Worm (Caenorhabditis elegans) whole organism, late embryonic: ENCODE measurements around the gene C04F5.8.

Source experiments
- F13H6.1 ChIP-seq: sonication (generic microtip); optimal IDR thresholded peaks from 2 replicates; lab custom pipeline; 2016; ENCODE audit warnings: missing genetic modification characterization, missing compliant biosample characterization
- K09A11.1 ChIP-seq: sonication (generic microtip); optimal IDR thresholded peaks from 2 replicates; lab custom pipeline; 2017; ENCODE audit warnings: antibody characterized with exemption, mild to moderate bottlenecking, missing genetic modification characterization, missing compliant biosample characterization; ENCODE audit not compliant: insufficient read depth
- ahr-1 ChIP-seq: sonication (generic microtip); optimal IDR thresholded peaks from 2 replicates; lab custom pipeline; 2016; ENCODE audit warnings: missing genetic modification characterization, missing compliant biosample characterization
- ceh-14 ChIP-seq: sonication (generic microtip); optimal IDR thresholded peaks from 2 replicates; lab custom pipeline; 2016; ENCODE audit warnings: missing genotype, missing genetic modification characterization, missing compliant biosample characterization
- ceh-22 ChIP-seq: sonication (generic microtip); optimal IDR thresholded peaks from 2 replicates; lab custom pipeline; 2017; ENCODE audit warnings: missing biosample characterization, missing genetic modification characterization
- ceh-24 ChIP-seq: sonication (generic microtip); optimal IDR thresholded peaks from 2 replicates; lab custom pipeline; 2016; ENCODE audit warnings: mild to moderate bottlenecking, missing genetic modification characterization, missing compliant biosample characterization
- ceh-30 ChIP-seq: fragments of 150-350 bp; optimal IDR thresholded peaks from 2 replicates; lab custom pipeline; 2014; ENCODE audit warnings: missing biosample characterization, missing genetic modification characterization
- ceh-34 ChIP-seq: sonication (generic microtip); optimal IDR thresholded peaks from 2 replicates; lab custom pipeline; 2016; ENCODE audit warnings: mild to moderate bottlenecking, missing genetic modification characterization, missing compliant biosample characterization
- ceh-9 ChIP-seq: sonication (generic microtip); optimal IDR thresholded peaks from 2 replicates; lab custom pipeline; 2016; ENCODE audit warnings: mild to moderate bottlenecking, missing genetic modification characterization, inconsistent platforms, missing compliant biosample characterization
- dve-1 ChIP-seq: sonication (generic microtip); optimal IDR thresholded peaks from 2 replicates; lab custom pipeline; 2017; ENCODE audit warnings: antibody characterized with exemption, mild to moderate bottlenecking, missing genetic modification characterization, missing compliant biosample characterization
- ets-4 ChIP-seq: sonication (generic microtip); optimal IDR thresholded peaks from 2 replicates; lab custom pipeline; 2016; ENCODE audit warnings: missing genetic modification characterization, missing compliant biosample characterization
- eyg-1 ChIP-seq: sonication (generic microtip); optimal IDR thresholded peaks from 2 replicates; lab custom pipeline; 2016; ENCODE audit warnings: missing genotype, missing genetic modification characterization, missing compliant biosample characterization
- fkh-10 ChIP-seq: fragments of 150-350 bp; optimal IDR thresholded peaks from 2 replicates; lab custom pipeline; 2014; ENCODE audit warnings: missing biosample characterization, missing genetic modification reagents, missing genetic modification characterization
- fkh-6 ChIP-seq: sonication (generic microtip); optimal IDR thresholded peaks from 2 replicates; lab custom pipeline; 2016; ENCODE audit warnings: missing genetic modification characterization, missing compliant biosample characterization
- gmeb-2 ChIP-seq: sonication (generic microtip); optimal IDR thresholded peaks from 2 replicates; lab custom pipeline; 2016; ENCODE audit warnings: missing genetic modification characterization, inconsistent platforms, missing compliant biosample characterization
- hlh-13 ChIP-seq: fragments of 200-800 bp; sonication (Bioruptor generic); optimal IDR thresholded peaks from 2 replicates; lab custom pipeline; 2018; ENCODE audit warnings: mild to moderate bottlenecking, missing genetic modification characterization, missing compliant biosample characterization
- hlh-15 ChIP-seq: sonication (generic microtip); optimal IDR thresholded peaks from 2 replicates; lab custom pipeline; 2016; ENCODE audit warnings: missing genetic modification characterization, missing compliant biosample characterization
- lin-11 ChIP-seq: fragments of 200-800 bp; sonication (Bioruptor generic); optimal IDR thresholded peaks from 2 replicates; lab custom pipeline; 2018; ENCODE audit warnings: mild to moderate bottlenecking, missing genetic modification characterization, missing compliant biosample characterization
- nhr-11 ChIP-seq: fragments of 150-350 bp; optimal IDR thresholded peaks from 2 replicates; lab custom pipeline; 2014; ENCODE audit warnings: missing biosample characterization, missing genetic modification characterization
- npax-4 ChIP-seq: sonication (generic microtip); optimal IDR thresholded peaks from 2 replicates; lab custom pipeline; 2016; ENCODE audit warnings: missing genetic modification characterization, missing compliant biosample characterization
- odd-2 ChIP-seq: sonication (generic microtip); optimal IDR thresholded peaks from 2 replicates; lab custom pipeline; 2017; ENCODE audit warnings: antibody characterized with exemption, mild to moderate bottlenecking, missing genetic modification characterization, missing compliant biosample characterization
- pag-3 ChIP-seq: sonication (generic microtip); optimal IDR thresholded peaks from 2 replicates; lab custom pipeline; 2016; ENCODE audit warnings: missing compliant biosample characterization, missing genetic modification characterization, borderline replicate concordance
- pat-9 ChIP-seq: fragments of 200-800 bp; sonication (Bioruptor generic); optimal IDR thresholded peaks from 2 replicates; lab custom pipeline; 2018; ENCODE audit warnings: mild to moderate bottlenecking, missing genetic modification characterization, moderate library complexity, missing compliant biosample characterization
- pha-2 ChIP-seq: sonication (generic microtip); optimal IDR thresholded peaks from 2 replicates; lab custom pipeline; 2017; ENCODE audit warnings: mild to moderate bottlenecking, missing genetic modification characterization, missing compliant biosample characterization
- pqm-1 ChIP-seq: sonication (generic microtip); optimal IDR thresholded peaks from 2 replicates; lab custom pipeline; 2016; ENCODE audit warnings: missing genetic modification characterization, missing compliant biosample characterization
- ref-2 ChIP-seq: sonication (generic microtip); optimal IDR thresholded peaks from 2 replicates; lab custom pipeline; 2016; ENCODE audit warnings: missing genetic modification characterization, missing compliant biosample characterization
- rnt-1 ChIP-seq: sonication (generic microtip); optimal IDR thresholded peaks from 2 replicates; lab custom pipeline; 2016; ENCODE audit warnings: missing genetic modification characterization, missing compliant biosample characterization
- sdc-2 ChIP-seq: sonication (generic microtip); optimal IDR thresholded peaks from 2 replicates; lab custom pipeline; 2016; ENCODE audit warnings: missing genotype, missing genetic modification characterization, missing compliant biosample characterization
- sox-2 ChIP-seq: fragments of 200-800 bp; sonication (Bioruptor generic); IDR thresholded peaks from 2 replicates; pipeline ENCODE4 v1.3.6; 2022; ENCODE audit warnings: missing genetic modification reagents, missing genetic modification characterization, missing compliant biosample characterization
- sox-4 ChIP-seq: sonication (generic microtip); optimal IDR thresholded peaks from 2 replicates; lab custom pipeline; 2017; ENCODE audit warnings: mild to moderate bottlenecking, missing genetic modification characterization, inconsistent platforms, missing compliant biosample characterization
- tbx-2 ChIP-seq: sonication (generic microtip); optimal IDR thresholded peaks from 2 replicates; lab custom pipeline; 2016; ENCODE audit warnings: missing genetic modification characterization, missing compliant biosample characterization
- unc-42 ChIP-seq: sonication (generic microtip); optimal IDR thresholded peaks from 2 replicates; lab custom pipeline; 2016; ENCODE audit warnings: missing genotype, missing genetic modification characterization, missing compliant biosample characterization
- unc-55 ChIP-seq: sonication (generic microtip); optimal IDR thresholded peaks from 2 replicates; lab custom pipeline; 2017; ENCODE audit warnings: missing biosample characterization, missing genetic modification reagents, missing genetic modification characterization
- unc-86 ChIP-seq: sonication (generic microtip); optimal IDR thresholded peaks from 2 replicates; lab custom pipeline; 2016; ENCODE audit warnings: missing genetic modification characterization, missing compliant biosample characterization

Gene C04F5.8

ce11 chrV:5126793-5127192, 13.2 kb upstream of the C04F5.8 start, which contains the start of gene F14F9.5:
TSS of gene F14F9.5 (plus strand) at chrV:5127093.
- TF ChIP-seq unc-42 (no peak), ceh-24 (tag; lab: Kevin White, UChicago) (no peak), hlh-15 (tag; lab: Kevin White, UChicago) (no peak), pag-3 (no peak), ahr-1 (no peak), pat-9 (tag; lab: Kevin White, UChicago) (no peak), ceh-14 (no peak), dve-1 (tag; lab: Kevin White, UChicago) (no peak), hlh-13 (GFP tag; lab: Kevin White, UChicago) (no peak), rnt-1 (tag; lab: Kevin White, UChicago) (no peak), ceh-34 (no peak), odd-2 (tag; lab: Kevin White, UChicago) (no peak), nhr-11 (tag; lab: Kevin White, UChicago) (no peak), pha-2 (tag; lab: Kevin White, UChicago) (no peak), eyg-1 (tag; lab: Kevin White, UChicago) (no peak), npax-4 (tag; lab: Kevin White, UChicago) (no peak)

- TF ChIP-seq npax-4 (tag; lab: Kevin White, UChicago), result no peak
- TF ChIP-seq ref-2 (tag; lab: Kevin White, UChicago), result no peak
- no peak for TF ChIP-seq ahr-1
- no peak for TF ChIP-seq ceh-30 (tag; lab: Kevin White, UChicago)
- TF ChIP-seq ceh-9 (tag; lab: Kevin White, UChicago), result no peak
- no peak for TF ChIP-seq unc-55 (GFP tag; lab: Kevin White, UChicago)
- TF ChIP-seq sox-2 (GFP tag; lab: Robert Waterston, UW), result no peak
- no peak for TF ChIP-seq unc-86 (tag; lab: Kevin White, UChicago)
- no peak for TF ChIP-seq ets-4 (tag; lab: Kevin White, UChicago)
- TF ChIP-seq hlh-13 (GFP tag; lab: Kevin White, UChicago), result no peak
- TF ChIP-seq ceh-22 (tag; lab: Kevin White, UChicago), result no peak
- no peak for TF ChIP-seq fkh-6 (tag; lab: Kevin White, UChicago)
- no peak for TF ChIP-seq gmeb-2 (tag; lab: Kevin White, UChicago)
- TF ChIP-seq K09A11.1 (tag; lab: Kevin White, UChicago), result no peak
- TF ChIP-seq, all 69 proteins: peak for 0
Measured at ce11 chrV:5119679-5120078, 6.1 kb upstream of the C04F5.8 start, which contains the start of gene sid-1. TSS of gene sid-1 (plus strand) at chrV:5119970.

ce11 chrV:5119109-5119508, 5.6 kb upstream of the C04F5.8 start, which contains the start of gene C04F5.9:
TSS of gene C04F5.9 (minus strand) at chrV:5119209.
- TF ChIP-seq ceh-30 (tag; lab: Kevin White, UChicago) (no peak), fkh-6 (tag; lab: Kevin White, UChicago) (no peak), tbx-2 (tag; lab: Kevin White, UChicago) (no peak), gmeb-2 (tag; lab: Kevin White, UChicago) (no peak), fkh-10 (GFP tag; lab: Kevin White, UChicago) (no peak), odd-2 (tag; lab: Kevin White, UChicago) (no peak), sdc-2 (tag; lab: Kevin White, UChicago) (no peak)

- TF ChIP-seq rnt-1 (tag; lab: Kevin White, UChicago) (no peak), sox-4 (no peak), F13H6.1 (tag; lab: Kevin White, UChicago) (no peak), lin-11 (tag; lab: Kevin White, UChicago) (no peak), fkh-10 (GFP tag; lab: Kevin White, UChicago) (no peak), odd-2 (tag; lab: Kevin White, UChicago) (no peak), sdc-2 (tag; lab: Kevin White, UChicago) (no peak), ceh-22 (tag; lab: Kevin White, UChicago) (no peak), ceh-14 (no peak), pqm-1 (tag; lab: Kevin White, UChicago) (no peak), eyg-1 (tag; lab: Kevin White, UChicago) (no peak)
- TF ChIP-seq, all 69 proteins: peak for 0
Measured at ce11 chrV:5110684-5111083, 2.9 kb downstream of the C04F5.8 start, which contains the start of gene ugt-63. TSS of gene ugt-63 (minus strand) at chrV:5110772.
